Worm (Caenorhabditis elegans): ENCODE results near the gene hrpf-2.

Gene hrpf-2

DNA sequence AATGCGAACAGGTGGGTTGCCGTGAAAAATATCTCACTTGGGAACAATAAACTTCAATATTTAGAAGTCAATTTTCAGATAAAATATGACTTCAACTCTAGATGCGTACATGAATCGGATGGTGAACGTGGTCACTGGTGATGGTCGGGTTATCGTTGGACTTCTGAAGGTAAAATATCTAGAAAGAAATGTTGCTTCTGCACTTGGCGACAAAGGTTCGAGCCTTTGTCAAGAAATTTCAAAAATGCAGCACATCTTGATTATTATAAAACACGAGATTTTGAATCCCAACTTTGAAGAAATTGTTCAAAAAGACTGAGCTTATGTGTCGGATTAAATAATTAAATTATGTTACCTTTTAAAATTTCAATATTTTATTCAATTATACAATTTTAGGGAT is 49.9 kb downstream of the hrpf-2 start, which contains the start of gene lsm-8:
lsm-8 (plus strand) TSS at position 79 of the 400 bp plus-strand sequence.
- TF ChIP-seq ham-2 (GFP tag; optimal IDR thresholded peaks at IDR 0.05) = no peak
- no peak for TF ChIP-seq elt-1 (tag; optimal IDR thresholded peaks at IDR 0.05; ENCODE audit: borderline replicate concordance, insufficient read depth)
- no peak for TF ChIP-seq mab-5 (tag; optimal IDR thresholded peaks at IDR 0.05)
- no peak for TF ChIP-seq ztf-11 (tag; optimal IDR thresholded peaks at IDR 0.05)
- TF ChIP-seq sem-2 (GFP tag; optimal IDR thresholded peaks at IDR 0.05) = no peak
- no peak for TF ChIP-seq drap-1 (GFP tag; optimal IDR thresholded peaks at IDR 0.05)
- TF ChIP-seq unc-120 (tag; optimal IDR thresholded peaks at IDR 0.05; ENCODE audit: poor library complexity, severe bottlenecking) = no peak
- no peak for TF ChIP-seq nhr-237 (tag; optimal IDR thresholded peaks at IDR 0.05)
- TF ChIP-seq elt-3 (tag; optimal IDR thresholded peaks at IDR 0.05) = no peak
- TF ChIP-seq M03D4.4 (tag; optimal IDR thresholded peaks at IDR 0.05) = no peak

DNA sequence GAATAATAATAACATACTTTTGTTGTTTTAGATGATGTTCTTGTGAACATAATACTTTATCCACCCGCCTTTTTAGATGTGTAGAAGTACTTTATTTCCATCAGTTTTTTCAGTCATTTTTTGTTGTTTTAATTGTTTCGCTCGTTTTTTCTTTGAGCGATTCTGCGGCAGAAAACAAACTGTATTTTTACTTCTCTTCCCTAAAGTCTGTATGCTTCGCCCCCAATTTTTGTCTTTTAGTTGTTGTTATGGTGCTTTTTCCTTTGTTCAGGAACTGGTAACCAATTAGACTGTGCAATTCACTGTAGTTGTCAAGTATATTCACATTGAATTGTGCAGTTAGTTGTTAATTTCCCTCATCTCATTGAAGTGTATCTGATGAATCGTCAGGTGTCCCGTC is 50.6 kb downstream of the hrpf-2 start:
- TF ChIP-seq M03D4.4 (tag; optimal IDR thresholded peaks at IDR 0.05) = no peak
- TF ChIP-seq lin-32 (GFP tag; optimal IDR thresholded peaks at IDR 0.05) = no peak
- no peak for TF ChIP-seq elt-3 (tag; optimal IDR thresholded peaks at IDR 0.05)
- TF ChIP-seq bed-3 (GFP tag; optimal IDR thresholded peaks at IDR 0.05) = no peak
- TF ChIP-seq ham-2 (GFP tag; optimal IDR thresholded peaks at IDR 0.05) = no peak
- no peak for TF ChIP-seq nhr-12 (tag; optimal IDR thresholded peaks at IDR 0.05)
- TF ChIP-seq lin-13 (tag; optimal IDR thresholded peaks at IDR 0.05) = no peak
- TF ChIP-seq zip-8 (tag; optimal IDR thresholded peaks at IDR 0.05) = no peak
- TF ChIP-seq unc-120 (tag; optimal IDR thresholded peaks at IDR 0.05; ENCODE audit: poor library complexity, severe bottlenecking) = no peak
- TF ChIP-seq drap-1 (GFP tag; optimal IDR thresholded peaks at IDR 0.05) = no peak
- TF ChIP-seq hlh-1 (tag; optimal IDR thresholded peaks at IDR 0.05) = no peak
- no peak for TF ChIP-seq flh-1 (GFP tag; optimal IDR thresholded peaks at IDR 0.05)
- no peak for TF ChIP-seq unc-62 (GFP tag; optimal IDR thresholded peaks at IDR 0.05)
- TF ChIP-seq nhr-76 (tag; optimal IDR thresholded peaks at IDR 0.05) = no peak
- TF ChIP-seq nhr-237 (tag; optimal IDR thresholded peaks at IDR 0.05) = no peak
- TF ChIP-seq unc-39 (tag; optimal IDR thresholded peaks at IDR 0.05) = no peak
- no peak for TF ChIP-seq snpc-4 (tag; optimal IDR thresholded peaks at IDR 0.05)
- no peak for TF ChIP-seq ceh-43 (GFP tag; optimal IDR thresholded peaks at IDR 0.05)
- TF ChIP-seq mls-2 (tag; optimal IDR thresholded peaks at IDR 0.05) = no peak
- no peak for TF ChIP-seq cnd-1 (tag; optimal IDR thresholded peaks at IDR 0.05)

DNA sequence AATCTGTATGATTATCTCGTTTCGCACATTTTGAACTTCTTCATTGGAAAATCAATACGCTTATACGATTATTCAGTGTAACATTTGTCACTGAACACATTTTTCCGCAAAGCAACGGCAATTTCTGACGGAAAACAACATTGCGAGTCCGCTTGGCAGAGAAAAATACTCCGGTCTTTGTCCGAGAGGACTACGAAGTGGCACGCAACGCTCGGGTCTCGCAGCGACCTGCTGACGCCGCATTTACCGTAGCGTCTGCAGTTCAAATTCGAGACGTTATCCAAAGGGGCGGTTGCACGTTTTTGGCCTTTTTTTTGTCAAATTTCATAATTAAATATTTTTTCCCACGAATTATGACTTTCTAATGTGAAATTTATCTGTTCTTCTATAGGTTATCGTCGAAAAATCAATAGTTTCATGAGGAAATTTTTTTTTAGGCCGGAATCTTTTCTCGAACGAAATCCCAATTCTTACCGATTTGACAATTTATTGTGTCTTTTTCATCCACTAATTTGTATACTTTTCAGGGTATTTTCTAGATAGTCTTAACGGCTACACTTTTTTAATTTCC is 52.6 kb downstream of the hrpf-2 start, which contains the start of gene sqd-1:
sqd-1 (plus strand) TSS at position 521 of the 571 bp plus-strand sequence.
- TF ChIP-seq ceh-39 (tag; optimal IDR thresholded peaks at IDR 0.05) = peak; percentile 80
- peak; percentile 65 for TF ChIP-seq cnd-1 (tag; optimal IDR thresholded peaks at IDR 0.05)
- no peak for TF ChIP-seq snpc-4 (tag; optimal IDR thresholded peaks at IDR 0.05)
- no peak for TF ChIP-seq nhr-28 (tag; optimal IDR thresholded peaks at IDR 0.05)
- peak; percentile 76 for TF ChIP-seq M03D4.4 (tag; optimal IDR thresholded peaks at IDR 0.05)
- TF ChIP-seq mls-2 (tag; optimal IDR thresholded peaks at IDR 0.05) = peak; percentile 72
- TF ChIP-seq mab-5 (tag; optimal IDR thresholded peaks at IDR 0.05) = no peak
- peak; percentile 98 for TF ChIP-seq pha-4 (tag; optimal IDR thresholded peaks at IDR 0.05)
- peak; percentile 68 for TF ChIP-seq unc-120 (tag; optimal IDR thresholded peaks at IDR 0.05; ENCODE audit: poor library complexity, severe bottlenecking)
- TF ChIP-seq elt-3 (tag; optimal IDR thresholded peaks at IDR 0.05) = no peak
- peak; percentile 46 for TF ChIP-seq nhr-2 (tag; optimal IDR thresholded peaks at IDR 0.05)
- TF ChIP-seq ztf-11 (tag; optimal IDR thresholded peaks at IDR 0.05) = no peak
- TF ChIP-seq sem-2 (GFP tag; optimal IDR thresholded peaks at IDR 0.05) = no peak
- no peak for TF ChIP-seq tbx-8 (GFP tag; optimal IDR thresholded peaks at IDR 0.05)
- peak; percentile 47 for TF ChIP-seq lin-32 (GFP tag; optimal IDR thresholded peaks at IDR 0.05)
- TF ChIP-seq nhr-12 (tag; optimal IDR thresholded peaks at IDR 0.05) = no peak
- TF ChIP-seq bed-3 (GFP tag; optimal IDR thresholded peaks at IDR 0.05) = peak; percentile 22
- no peak for TF ChIP-seq unc-39 (tag; optimal IDR thresholded peaks at IDR 0.05)
- TF ChIP-seq nhr-237 (tag; optimal IDR thresholded peaks at IDR 0.05) = peak; percentile 93
- no peak for TF ChIP-seq zip-8 (tag; optimal IDR thresholded peaks at IDR 0.05)
- no peak for TF ChIP-seq elt-1 (tag; optimal IDR thresholded peaks at IDR 0.05; ENCODE audit: borderline replicate concordance, insufficient read depth)
- peak; percentile 64 for TF ChIP-seq ham-2 (GFP tag; optimal IDR thresholded peaks at IDR 0.05)
- TF ChIP-seq sptf-1 (tag; optimal IDR thresholded peaks at IDR 0.05) = peak; percentile 86
- peak; percentile 76 for TF ChIP-seq ces-1 (GFP tag; optimal IDR thresholded peaks at IDR 0.05)
- TF ChIP-seq blmp-1 (tag; optimal IDR thresholded peaks at IDR 0.05) = no peak
- TF ChIP-seq lin-13 (tag; optimal IDR thresholded peaks at IDR 0.05) = peak; percentile 92
- no peak for TF ChIP-seq ceh-43 (GFP tag; optimal IDR thresholded peaks at IDR 0.05)
- TF ChIP-seq hlh-1 (tag; optimal IDR thresholded peaks at IDR 0.05) = peak; percentile 78
- peak; percentile 97 for TF ChIP-seq lsy-2 (tag; optimal IDR thresholded peaks at IDR 0.05)
- TF ChIP-seq mep-1 (tag; optimal IDR thresholded peaks at IDR 0.05) = peak; percentile 84
- TF ChIP-seq unc-62 (GFP tag; optimal IDR thresholded peaks at IDR 0.05) = peak; percentile 69
- no peak for TF ChIP-seq nhr-76 (tag; optimal IDR thresholded peaks at IDR 0.05)
- peak; percentile 72 for TF ChIP-seq drap-1 (GFP tag; optimal IDR thresholded peaks at IDR 0.05)
- no peak for TF ChIP-seq ceh-83 (GFP tag; optimal IDR thresholded peaks at IDR 0.05)
- TF ChIP-seq flh-1 (GFP tag; optimal IDR thresholded peaks at IDR 0.05) = no peak

Measured in whole organism, mixed stage, embryonic.